Fruit fly (Drosophila melanogaster) whole organism, pupa: ENCODE data around the gene laf.

Source experiments
- CG10348 ChIP-seq: fragments of 200-800 bp; sonication (Bioruptor generic); IDR thresholded peaks from 2 replicates; pipeline ENCODE4 v1.3.6; 2022; ENCODE audit warnings: missing biosample characterization, missing genetic modification characterization
- CG13204 ChIP-seq: fragments of 200-800 bp; sonication (Bioruptor generic); optimal IDR thresholded peaks from 2 replicates; lab custom pipeline; 2018; ENCODE audit warnings: missing biosample characterization, mild to moderate bottlenecking, missing genetic modification characterization, moderate library complexity
- CG14655 ChIP-seq: fragments of 200-800 bp; sonication (Bioruptor generic); optimal IDR thresholded peaks from 3 replicates; lab custom pipeline; 2017; ENCODE audit warnings: mild to moderate bottlenecking, missing biosample characterization, missing genetic modification reagents, missing genetic modification characterization
- CG15710 ChIP-seq: fragments of 200-800 bp; sonication (Bioruptor generic); optimal IDR thresholded peaks from 2 replicates; lab custom pipeline; 2018; ENCODE audit warnings: missing biosample characterization, mild to moderate bottlenecking, missing genetic modification characterization, moderate library complexity
- CG17806 ChIP-seq: fragments of 200-800 bp; sonication (Bioruptor generic); optimal IDR thresholded peaks from 2 replicates; lab custom pipeline; 2018; ENCODE audit warnings: missing biosample characterization, mild to moderate bottlenecking, missing genetic modification characterization, moderate library complexity
- CG4496 ChIP-seq: fragments of 200-800 bp; sonication (Bioruptor generic); IDR thresholded peaks from 3 replicates; pipeline ENCODE4 v1.3.6; 2022; ENCODE audit warnings: missing biosample characterization, missing genetic modification characterization
- CG8159 ChIP-seq: fragments of 200-800 bp; sonication (Bioruptor generic); optimal IDR thresholded peaks from 3 replicates; lab custom pipeline; 2018; ENCODE audit warnings: missing biosample characterization, mild to moderate bottlenecking, missing genetic modification characterization, moderate library complexity
- CG9948 ChIP-seq: fragments of 200-800 bp; sonication (Bioruptor generic); optimal IDR thresholded peaks from 2 replicates; lab custom pipeline; 2018; ENCODE audit warnings: missing biosample characterization, mild to moderate bottlenecking, missing genetic modification characterization, moderate library complexity
- D1 ChIP-seq: fragments of 200-800 bp; sonication (Bioruptor generic); optimal IDR thresholded peaks from 2 replicates; lab custom pipeline; 2018; ENCODE audit warnings: missing biosample characterization, mild to moderate bottlenecking, missing genetic modification characterization, moderate library complexity
- EcR ChIP-seq: fragments of 200-800 bp; sonication (Bioruptor generic); optimal IDR thresholded peaks from 3 replicates; lab custom pipeline; 2019; ENCODE audit warnings: missing biosample characterization, missing genetic modification characterization, mild to moderate bottlenecking, moderate library complexity, missing genetic modification reagents
- Pif1B ChIP-seq: fragments of 200-800 bp; sonication (Bioruptor generic); optimal IDR thresholded peaks from 3 replicates; lab custom pipeline; 2016; ENCODE audit warnings: missing biosample characterization, missing genetic modification characterization
- fd96Ca ChIP-seq: fragments of 200-800 bp; sonication (Bioruptor generic); IDR thresholded peaks from 3 replicates; pipeline ENCODE4 v1.3.6; 2022; ENCODE audit warnings: missing biosample characterization, missing genetic modification characterization

DNA sequence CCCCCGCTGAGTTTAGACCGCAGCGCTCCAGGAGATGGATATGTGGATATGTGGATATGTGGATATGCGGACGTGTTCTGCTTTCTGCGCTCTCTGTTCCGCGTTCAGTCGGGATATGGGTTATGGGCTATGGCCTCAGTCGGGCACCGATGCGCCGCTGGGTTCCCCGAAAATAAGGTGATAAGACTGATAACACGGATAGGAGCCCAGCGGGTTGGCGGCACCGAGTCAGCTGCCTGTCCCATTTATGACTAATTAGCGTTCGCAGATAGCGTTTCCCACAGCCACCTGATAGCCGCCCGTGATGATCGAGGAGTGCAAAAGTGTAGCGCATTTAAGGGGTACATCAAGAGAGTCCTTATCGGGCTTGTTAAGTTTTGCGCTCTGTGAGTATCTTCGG lies 12.3 kb downstream of the laf start:
- no peak for TF ChIP-seq CG10348 (GFP tag; lab: Robert Waterston, UW)
- TF ChIP-seq fd96Ca: no peak
- TF ChIP-seq D1 (tag; lab: Kevin White, UChicago): no peak
- TF ChIP-seq EcR: no peak
- no peak for TF ChIP-seq CG13204
- no peak for TF ChIP-seq CG15710 (tag; lab: Kevin White, UChicago)
- TF ChIP-seq CG17806 (tag; lab: Kevin White, UChicago): no peak
- TF ChIP-seq CG8159 (tag; lab: Kevin White, UChicago): no peak
- no peak for TF ChIP-seq Pif1B (GFP tag; lab: Kevin White, UChicago)
- TF ChIP-seq CG9948: no peak
- TF ChIP-seq CG4496 (GFP tag; lab: Robert Waterston, UW): no peak
- TF ChIP-seq CG14655: no peak
